Worm (Caenorhabditis elegans) whole organism, L4/young adult: ENCODE results near the gene srt-40.
"Not testable (repeated sequence)": the region's sequence is repeated elsewhere in the genome, so short reads cannot be mapped to it uniquely, and the experiment has no call there.

Experiments used
- W03F9.2 ChIP-seq: fragments of 150-350 bp; optimal IDR thresholded peaks from 2 replicates; lab custom pipeline; 2014; ENCODE audit warnings: missing biosample characterization, missing genetic modification characterization
- dao-5 ChIP-seq: sonication (generic microtip); optimal IDR thresholded peaks from 2 replicates; lab custom pipeline; 2016; ENCODE audit warnings: missing genotype, missing genetic modification characterization, moderate library complexity, missing compliant biosample characterization
- him-1 ChIP-seq: sonication (generic microtip); optimal IDR thresholded peaks from 2 replicates; lab custom pipeline; 2016; ENCODE audit warnings: missing genotype, missing genetic modification reagents, missing genetic modification characterization, missing compliant biosample characterization

The srt-40 gene

ce11 chrV:2206181-2206580 is at the start of gene srt-40:
Gene srt-40 (minus strand): TSS chrV:2206281.
- TF ChIP-seq him-1 (tag; lab: Kevin White, UChicago): no peak
- no peak for TF ChIP-seq dao-5
- TF ChIP-seq W03F9.2 (tag; lab: Kevin White, UChicago): no peak

- not testable (repeated sequence) for TF ChIP-seq him-1 (tag; lab: Kevin White, UChicago); dao-5; W03F9.2 (tag; lab: Kevin White, UChicago)
Observed at ce11 chrV:2255191-2255590, 49.1 kb upstream of the srt-40 start, which contains the start of gene F41B5.1. Gene F41B5.1 (plus strand): TSS chrV:2255533.

ce11 chrV:2254553-2255124 is 48.6 kb upstream of the srt-40 start, which contains the start of gene str-253:
Gene str-253 (minus strand): TSS chrV:2254603.
- TF ChIP-seq dao-5 (no peak), W03F9.2 (tag; lab: Kevin White, UChicago) (no peak), him-1 (tag; lab: Kevin White, UChicago) (no peak)

- TF ChIP-seq him-1 (tag; lab: Kevin White, UChicago): no peak
- no peak for TF ChIP-seq dao-5
- TF ChIP-seq W03F9.2 (tag; lab: Kevin White, UChicago): no peak
Observed at ce11 chrV:2251774-2252173, 45.7 kb upstream of the srt-40 start.

ce11 chrV:2250126-2250590 is 44.1 kb upstream of the srt-40 start, which contains the start of gene cyp-33C7:
Gene cyp-33C7 (plus strand): TSS chrV:2250540.
- TF ChIP-seq dao-5 (no peak), W03F9.2 (tag; lab: Kevin White, UChicago) (no peak), him-1 (tag; lab: Kevin White, UChicago) (no peak)

- no peak for TF ChIP-seq W03F9.2 (tag; lab: Kevin White, UChicago)
- no peak for TF ChIP-seq him-1 (tag; lab: Kevin White, UChicago)
- TF ChIP-seq dao-5: no peak
Observed at ce11 chrV:2249310-2249709, 43.2 kb upstream of the srt-40 start, which contains the start of gene cyp-33C6. Gene cyp-33C6 (minus strand): TSS chrV:2249410.

ce11 chrV:2244751-2245150 is 38.7 kb upstream of the srt-40 start, which contains the start of gene cyp-33C5:
Gene cyp-33C5 (plus strand): TSS chrV:2245004.
- TF ChIP-seq him-1 (tag; lab: Kevin White, UChicago) (no peak), W03F9.2 (tag; lab: Kevin White, UChicago) (no peak), dao-5 (no peak)

- no peak for TF ChIP-seq dao-5
- TF ChIP-seq him-1 (tag; lab: Kevin White, UChicago): no peak
- no peak for TF ChIP-seq W03F9.2 (tag; lab: Kevin White, UChicago)
Observed at ce11 chrV:2242630-2243029, 36.5 kb upstream of the srt-40 start, which contains the start of gene cyp-33C3. Gene cyp-33C3 (plus strand): TSS chrV:2242778.

ce11 chrV:2238012-2238411 is 31.9 kb upstream of the srt-40 start:
- TF ChIP-seq him-1 (tag; lab: Kevin White, UChicago) (no peak), dao-5 (no peak), W03F9.2 (tag; lab: Kevin White, UChicago) (no peak)

- TF ChIP-seq W03F9.2 (tag; lab: Kevin White, UChicago): no peak
- no peak for TF ChIP-seq him-1 (tag; lab: Kevin White, UChicago)
- no peak for TF ChIP-seq dao-5
Observed at ce11 chrV:2235848-2236247, 29.8 kb upstream of the srt-40 start, which contains the start of gene cyp-33C4. Gene cyp-33C4 (plus strand): TSS chrV:2236140.

- TF ChIP-seq him-1 (tag; lab: Kevin White, UChicago): no peak
- no peak for TF ChIP-seq dao-5
- no peak for TF ChIP-seq W03F9.2 (tag; lab: Kevin White, UChicago)
Observed at ce11 chrV:2233177-2233576, 27.1 kb upstream of the srt-40 start, which contains the start of gene nhr-96. Gene nhr-96 (plus strand): TSS chrV:2233477.

- TF ChIP-seq him-1 (tag; lab: Kevin White, UChicago) (no peak), dao-5 (no peak), W03F9.2 (tag; lab: Kevin White, UChicago) (no peak)
Observed at ce11 chrV:2230912-2231311, 24.8 kb upstream of the srt-40 start, which contains the start of gene nhr-134. Gene nhr-134 (plus strand): TSS chrV:2231223.

- no peak for TF ChIP-seq W03F9.2 (tag; lab: Kevin White, UChicago)
- no peak for TF ChIP-seq dao-5
- TF ChIP-seq him-1 (tag; lab: Kevin White, UChicago): no peak
Observed at ce11 chrV:2228781-2229180, 22.7 kb upstream of the srt-40 start, which contains the start of gene nhr-126. Gene nhr-126 (plus strand): TSS chrV:2229081.

- no peak for TF ChIP-seq W03F9.2 (tag; lab: Kevin White, UChicago)
- no peak for TF ChIP-seq dao-5
- no peak for TF ChIP-seq him-1 (tag; lab: Kevin White, UChicago)
Observed at ce11 chrV:2226903-2227302, 20.8 kb upstream of the srt-40 start, which contains the start of gene nhr-18. Gene nhr-18 (plus strand): TSS chrV:2227203.
